Worm (Caenorhabditis elegans) whole organism, mixed stage, embryonic: ENCODE data around the gene R11D1.10.

Experiments
- M03D4.4 ChIP-seq: sonication (generic microtip); optimal IDR thresholded peaks from 2 replicates; lab custom pipeline; 2017; ENCODE audit warnings: mild to moderate bottlenecking, missing genetic modification characterization, missing compliant biosample characterization
- bed-3 ChIP-seq: fragments of 200-800 bp; sonication (Bioruptor generic); optimal IDR thresholded peaks from 3 replicates; lab custom pipeline; 2018; ENCODE audit warnings: mild to moderate bottlenecking, missing genetic modification characterization, moderate library complexity, missing compliant biosample characterization
- blmp-1 ChIP-seq: fragments of 150-350 bp; optimal IDR thresholded peaks from 2 replicates; lab custom pipeline; 2014; ENCODE audit warnings: missing biosample characterization, missing genetic modification characterization
- ceh-39 ChIP-seq: fragments of 150-350 bp; optimal IDR thresholded peaks from 2 replicates; lab custom pipeline; 2014; ENCODE audit warnings: missing biosample characterization, missing genetic modification characterization
- ceh-43 ChIP-seq: fragments of 200-800 bp; sonication (Bioruptor generic); optimal IDR thresholded peaks from 2 replicates; lab custom pipeline; 2018; ENCODE audit warnings: mild to moderate bottlenecking, missing genetic modification characterization, moderate library complexity, missing compliant biosample characterization
- ceh-83 ChIP-seq: fragments of 200-800 bp; sonication (Bioruptor generic); optimal IDR thresholded peaks from 2 replicates; lab custom pipeline; 2018; ENCODE audit warnings: mild to moderate bottlenecking, missing genetic modification characterization, missing compliant biosample characterization
- ces-1 ChIP-seq: fragments of 150-350 bp; optimal IDR thresholded peaks from 2 replicates; lab custom pipeline; 2014; ENCODE audit warnings: missing biosample characterization, missing genetic modification reagents, missing genetic modification characterization
- cnd-1 ChIP-seq: fragments of 200-800 bp; sonication (Bioruptor generic); optimal IDR thresholded peaks from 2 replicates; lab custom pipeline; 2018; ENCODE audit warnings: mild to moderate bottlenecking, missing genetic modification characterization, missing compliant biosample characterization
- elt-1 ChIP-seq: sonication (generic microtip); optimal IDR thresholded peaks from 2 replicates; lab custom pipeline; 2017; ENCODE audit warnings: missing genetic modification characterization, mild to moderate bottlenecking, missing compliant biosample characterization, antibody characterized with exemption, moderate library complexity, borderline replicate concordance; ENCODE audit not compliant: insufficient read depth
- elt-3 ChIP-seq: fragments of 150-350 bp; optimal IDR thresholded peaks from 2 replicates; lab custom pipeline; 2014; ENCODE audit warnings: missing biosample characterization, missing genetic modification characterization
- flh-1 ChIP-seq: fragments of 200-800 bp; sonication (Bioruptor generic); optimal IDR thresholded peaks from 2 replicates; lab custom pipeline; 2018; ENCODE audit warnings: mild to moderate bottlenecking, missing genetic modification characterization, moderate library complexity, missing compliant biosample characterization
- lin-13 ChIP-seq: fragments of 150-350 bp; optimal IDR thresholded peaks from 2 replicates; lab custom pipeline; 2014; ENCODE audit warnings: missing biosample characterization, missing genetic modification characterization
- lin-32 ChIP-seq: fragments of 200-800 bp; sonication (Bioruptor generic); optimal IDR thresholded peaks from 2 replicates; lab custom pipeline; 2018; ENCODE audit warnings: mild to moderate bottlenecking, missing genetic modification characterization, missing compliant biosample characterization
- lsy-2 ChIP-seq: fragments of 150-350 bp; optimal IDR thresholded peaks from 2 replicates; lab custom pipeline; 2014; ENCODE audit warnings: missing biosample characterization, missing genetic modification characterization
- mab-5 ChIP-seq: fragments of 150-350 bp; optimal IDR thresholded peaks from 2 replicates; lab custom pipeline; 2014; ENCODE audit warnings: missing biosample characterization, missing genetic modification characterization
- mls-2 ChIP-seq: sonication (generic microtip); optimal IDR thresholded peaks from 2 replicates; lab custom pipeline; 2016; ENCODE audit warnings: mild to moderate bottlenecking, missing genetic modification characterization, moderate library complexity, missing compliant biosample characterization
- nhr-12 ChIP-seq: fragments of 150-350 bp; optimal IDR thresholded peaks from 2 replicates; lab custom pipeline; 2014; ENCODE audit warnings: missing biosample characterization, missing genetic modification characterization
- nhr-2 ChIP-seq: fragments of 150-350 bp; optimal IDR thresholded peaks from 2 replicates; lab custom pipeline; 2014; ENCODE audit warnings: missing biosample characterization, missing genetic modification characterization
- nhr-237 ChIP-seq: fragments of 150-350 bp; optimal IDR thresholded peaks from 2 replicates; lab custom pipeline; 2014; ENCODE audit warnings: missing biosample characterization, missing genetic modification characterization
- nhr-28 ChIP-seq: fragments of 150-350 bp; optimal IDR thresholded peaks from 2 replicates; lab custom pipeline; 2014; ENCODE audit warnings: missing biosample characterization, missing genetic modification characterization
- nhr-76 ChIP-seq: sonication (generic microtip); optimal IDR thresholded peaks from 2 replicates; lab custom pipeline; 2017; ENCODE audit warnings: missing biosample characterization, missing genetic modification characterization
- pha-4 ChIP-seq: fragments of 150-350 bp; optimal IDR thresholded peaks from 2 replicates; lab custom pipeline; 2018; ENCODE audit warnings: missing biosample characterization, missing genetic modification reagents, missing genetic modification characterization
- sem-2 ChIP-seq: fragments of 200-800 bp; sonication (Bioruptor generic); optimal IDR thresholded peaks from 2 replicates; lab custom pipeline; 2018; ENCODE audit warnings: mild to moderate bottlenecking, missing genetic modification characterization, missing compliant biosample characterization
- snpc-4 ChIP-seq: fragments of 150-350 bp; optimal IDR thresholded peaks from 2 replicates; lab custom pipeline; 2014; ENCODE audit warnings: missing biosample characterization, missing genetic modification characterization
- sptf-1 ChIP-seq: sonication (generic microtip); optimal IDR thresholded peaks from 2 replicates; lab custom pipeline; 2017; ENCODE audit warnings: mild to moderate bottlenecking, missing genetic modification characterization, moderate library complexity, missing compliant biosample characterization
- tbx-8 ChIP-seq: fragments of 200-800 bp; sonication (Bioruptor generic); optimal IDR thresholded peaks from 2 replicates; lab custom pipeline; 2018; ENCODE audit warnings: mild to moderate bottlenecking, missing genetic modification characterization, moderate library complexity, missing compliant biosample characterization
- unc-120 ChIP-seq: sonication (generic microtip); optimal IDR thresholded peaks from 2 replicates; lab custom pipeline; 2017; ENCODE audit warnings: missing genetic modification characterization, missing compliant biosample characterization; ENCODE audit not compliant: poor library complexity, severe bottlenecking
- unc-62 ChIP-seq: fragments of 150-350 bp; optimal IDR thresholded peaks from 2 replicates; lab custom pipeline; 2014; ENCODE audit warnings: missing biosample characterization, missing genetic modification reagents, missing genetic modification characterization
- zip-8 ChIP-seq: fragments of 150-350 bp; optimal IDR thresholded peaks from 2 replicates; lab custom pipeline; 2014; ENCODE audit warnings: missing biosample characterization, missing genetic modification characterization
- ztf-11 ChIP-seq: fragments of 150-350 bp; optimal IDR thresholded peaks from 2 replicates; lab custom pipeline; 2014; ENCODE audit warnings: missing biosample characterization, missing genetic modification characterization

R11D1.10 gene

DNA sequence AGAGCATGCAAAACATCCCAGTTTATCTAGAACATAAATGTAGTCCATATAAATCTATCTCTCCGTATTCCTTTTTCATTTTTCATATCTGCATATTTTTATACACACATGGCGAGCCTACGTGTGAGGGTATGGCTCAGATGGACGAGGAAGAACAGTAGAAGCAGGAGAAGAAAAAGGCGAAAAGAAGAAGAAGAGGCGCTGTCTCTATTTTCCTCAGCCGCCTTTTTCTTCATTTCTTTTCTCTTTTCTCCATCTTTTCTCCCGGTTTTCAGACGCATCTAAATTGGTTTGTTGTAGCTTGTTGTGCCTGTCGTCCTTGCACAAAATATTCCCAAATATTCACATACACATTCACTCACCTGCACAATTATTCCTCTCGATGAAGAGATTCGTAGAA, 33.4 kb upstream of the R11D1.10 start, which contains the start of gene K10C8.4:
Gene K10C8.4 (plus strand): TSS at position 301 of the 400 bp plus-strand sequence.
- TF ChIP-seq nhr-2 (tag; lab: Kevin White, UChicago) (no peak), ces-1 (no peak), nhr-12 (tag; lab: Kevin White, UChicago) (no peak), unc-62 (GFP tag; lab: Kevin White, UChicago) (no peak), nhr-237 (tag; lab: Kevin White, UChicago) (no peak), snpc-4 (tag; lab: Kevin White, UChicago) (no peak), lsy-2 (tag; lab: Kevin White, UChicago) (no peak), nhr-28 (tag; lab: Kevin White, UChicago) (no peak), cnd-1 (tag; lab: Kevin White, UChicago) (no peak), bed-3 (no peak), ztf-11 (tag; lab: Kevin White, UChicago) (no peak)

DNA sequence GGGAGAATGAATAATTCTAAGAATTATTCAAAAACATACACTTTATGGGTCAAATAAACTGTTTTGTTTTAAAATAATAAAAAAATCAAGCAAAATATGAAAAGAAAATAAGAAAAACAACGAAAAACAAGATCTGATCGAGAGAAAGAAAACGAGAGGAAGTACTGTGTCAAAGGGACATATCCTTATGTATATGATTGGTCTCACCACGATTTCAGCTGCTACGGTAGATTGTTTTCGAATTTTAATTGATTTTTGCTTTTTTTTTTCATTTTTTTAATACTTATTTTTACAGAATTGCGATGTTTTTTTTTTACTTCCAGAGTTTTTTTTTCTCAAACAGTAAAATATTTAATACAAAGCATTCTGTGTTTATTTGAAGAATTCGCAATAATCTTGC, 32.5 kb upstream of the R11D1.10 start:
- no peak for TF ChIP-seq nhr-237 (tag; lab: Kevin White, UChicago)
- no peak for TF ChIP-seq lin-13
- TF ChIP-seq sptf-1 (tag; lab: Kevin White, UChicago), result no peak
- TF ChIP-seq ceh-43, result no peak

DNA sequence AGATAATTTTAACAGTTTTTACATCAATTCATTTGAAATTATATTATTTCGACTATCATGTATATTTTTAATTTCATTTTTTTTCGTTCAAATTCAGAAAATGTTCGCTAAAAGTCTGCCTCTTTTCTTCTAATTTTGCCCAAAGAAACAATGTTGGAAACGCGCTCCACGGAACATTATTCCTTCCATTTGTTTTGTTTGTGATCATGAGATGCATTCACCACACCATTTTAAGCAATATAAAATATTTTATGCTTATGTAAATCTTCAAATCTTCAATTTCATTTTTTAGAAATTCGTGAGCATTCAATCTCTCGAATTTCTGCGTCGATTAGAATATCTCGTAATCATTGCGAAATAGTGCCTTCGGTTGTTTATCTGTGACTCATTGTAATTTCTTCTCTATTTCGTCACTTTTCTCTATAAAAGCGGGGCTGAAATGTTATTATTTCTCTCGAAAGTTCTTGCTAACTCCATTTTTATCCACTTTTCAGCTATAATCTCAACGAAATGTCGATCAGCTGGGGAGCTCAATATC, 31.9 kb upstream of the R11D1.10 start, which contains the start of gene istr-1:
Gene istr-1 (plus strand): TSS at position 495 of the 538 bp plus-strand sequence.
- TF ChIP-seq tbx-8 (GFP tag; lab: Kevin White, UChicago) (no peak), unc-120 (tag; lab: Kevin White, UChicago) (peak; percentile 73)

DNA sequence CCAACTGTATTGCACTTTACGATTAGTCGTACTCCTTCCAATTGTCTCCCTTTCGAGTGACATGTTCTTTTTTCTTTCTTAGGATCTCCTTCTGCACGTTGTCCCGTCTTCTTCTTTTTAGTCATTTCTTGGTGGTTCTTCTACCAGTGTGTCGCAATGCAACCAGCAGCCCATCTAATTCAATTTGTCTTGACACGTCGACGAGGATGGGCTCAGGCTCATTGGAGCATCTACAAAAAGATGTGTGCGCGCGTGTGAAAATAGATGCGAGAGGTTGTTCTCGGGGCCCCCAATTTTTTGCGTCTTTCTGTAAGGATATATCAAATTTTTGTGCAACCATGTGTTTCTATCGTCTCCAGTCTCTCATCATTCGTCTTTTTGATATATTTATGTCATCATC, 27.7 kb upstream of the R11D1.10 start:
- peak; percentile 63 for TF ChIP-seq ces-1
- TF ChIP-seq ztf-11 (tag; lab: Kevin White, UChicago), result no peak

DNA sequence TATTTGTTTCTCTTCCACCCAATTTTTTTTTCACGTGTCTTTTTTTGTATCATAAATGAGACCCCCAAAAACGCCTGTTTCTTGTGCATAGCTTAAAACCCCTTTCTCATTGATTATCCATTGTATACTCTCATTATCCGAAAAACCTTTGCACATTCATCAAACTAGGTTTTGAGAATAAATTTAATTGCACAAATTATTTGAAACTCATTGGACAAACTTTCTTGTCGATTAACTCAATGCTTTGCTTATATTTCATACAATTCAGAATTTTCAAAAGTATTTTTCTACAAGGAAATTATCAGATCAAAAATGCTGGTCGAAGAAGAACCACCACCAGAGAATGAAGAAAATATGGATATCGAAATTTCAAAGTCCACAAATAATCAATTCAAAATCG, 25.2 kb upstream of the R11D1.10 start, which contains the start of gene R11D1.1:
Gene R11D1.1 (plus strand): TSS at position 301 of the 400 bp plus-strand sequence.
- no peak for TF ChIP-seq nhr-28 (tag; lab: Kevin White, UChicago)
- no peak for TF ChIP-seq blmp-1 (tag; lab: Kevin White, UChicago)
- TF ChIP-seq, all 35 proteins: peak for 0

DNA sequence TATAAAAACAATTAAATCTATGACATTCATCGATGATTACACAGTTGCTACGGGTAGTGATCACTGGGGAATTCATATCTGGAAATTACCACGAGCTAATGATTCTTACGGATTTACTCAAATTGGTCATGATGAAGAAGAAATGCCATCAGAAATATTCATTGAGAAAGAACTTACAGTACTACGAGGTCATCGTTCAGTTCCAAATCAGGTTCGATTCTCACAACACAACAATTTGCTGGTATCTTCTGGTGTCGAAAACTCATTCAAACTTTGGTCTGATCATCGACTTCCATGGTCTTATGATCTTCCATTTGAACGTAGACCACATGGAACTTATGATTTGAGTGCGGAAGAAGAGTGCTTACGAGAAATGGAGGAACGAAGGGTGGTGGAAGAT, 22.8 kb upstream of the R11D1.10 start:
- TF ChIP-seq elt-3 (tag; lab: Kevin White, UChicago) (no peak), sem-2 (GFP tag; lab: Kevin White, UChicago) (no peak), unc-120 (tag; lab: Kevin White, UChicago) (no peak), ces-1 (no peak), flh-1 (GFP tag; lab: Kevin White, UChicago) (no peak), mab-5 (tag; lab: Kevin White, UChicago) (no peak), cnd-1 (tag; lab: Kevin White, UChicago) (no peak)

DNA sequence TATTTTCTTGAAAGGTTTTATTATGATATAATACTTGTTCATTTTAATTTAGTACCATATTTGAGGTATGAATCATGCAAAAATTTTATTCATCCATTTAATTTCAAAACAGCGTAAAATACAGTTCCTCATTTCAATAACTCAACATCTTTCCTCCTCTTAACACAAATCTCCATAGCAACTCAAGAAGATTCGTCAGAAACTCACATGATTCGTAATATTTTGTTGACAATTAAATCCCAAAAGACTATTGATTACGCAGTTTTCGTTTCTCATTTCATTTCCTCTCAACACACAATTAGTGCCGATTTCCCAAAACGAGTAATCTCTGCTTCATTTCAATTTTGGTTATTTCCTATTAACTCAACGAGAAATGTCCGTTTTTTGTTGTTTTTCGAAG, 21.0 kb upstream of the R11D1.10 start, which contains the start of gene R11D1.2:
Gene R11D1.2 (plus strand): TSS at position 301 of the 400 bp plus-strand sequence.
- TF ChIP-seq nhr-76 (tag; lab: Kevin White, UChicago) (no peak), nhr-2 (tag; lab: Kevin White, UChicago) (no peak), lin-32 (no peak), M03D4.4 (tag; lab: Kevin White, UChicago) (no peak), mls-2 (no peak), flh-1 (GFP tag; lab: Kevin White, UChicago) (no peak), nhr-12 (tag; lab: Kevin White, UChicago) (no peak), tbx-8 (GFP tag; lab: Kevin White, UChicago) (no peak)

DNA sequence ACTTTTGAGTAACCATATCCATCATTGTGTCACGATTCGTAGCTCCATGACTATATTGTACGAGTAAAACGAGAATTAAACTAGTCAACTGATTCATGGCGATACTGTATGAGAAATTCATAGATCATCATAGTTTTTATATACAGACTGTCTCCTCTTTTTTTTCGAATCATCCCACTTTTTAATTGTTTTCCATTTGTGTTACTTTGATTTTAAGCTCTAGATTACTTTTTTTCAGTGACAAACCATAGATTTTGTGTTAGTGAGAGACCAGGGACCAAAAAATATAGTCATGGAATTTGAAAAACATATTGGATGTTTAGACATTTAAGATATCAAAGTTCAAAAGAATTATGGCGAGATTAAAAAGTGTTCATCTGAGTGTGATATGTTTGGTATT, 17.3 kb upstream of the R11D1.10 start, which contains the start of gene R11D1.3:
Gene R11D1.3 (minus strand): TSS at position 101 of the 400 bp plus-strand sequence.
- no peak for TF ChIP-seq flh-1 (GFP tag; lab: Kevin White, UChicago)
- TF ChIP-seq mls-2, result no peak
- TF ChIP-seq cnd-1 (tag; lab: Kevin White, UChicago), result no peak
- no peak for TF ChIP-seq elt-3 (tag; lab: Kevin White, UChicago)
- TF ChIP-seq ztf-11 (tag; lab: Kevin White, UChicago), result no peak
- TF ChIP-seq lin-13, result no peak
- TF ChIP-seq pha-4 (tag; lab: Kevin White, UChicago), result no peak
- no peak for TF ChIP-seq ceh-83 (GFP tag; lab: Kevin White, UChicago)
- TF ChIP-seq ceh-43, result no peak
- TF ChIP-seq zip-8, result no peak
- no peak for TF ChIP-seq unc-62 (GFP tag; lab: Kevin White, UChicago)
- TF ChIP-seq elt-1 (tag; lab: Kevin White, UChicago), result no peak
- no peak for TF ChIP-seq ceh-39
- TF ChIP-seq nhr-12 (tag; lab: Kevin White, UChicago), result no peak
- TF ChIP-seq ces-1, result no peak
- TF ChIP-seq nhr-28 (tag; lab: Kevin White, UChicago), result no peak
- no peak for TF ChIP-seq M03D4.4 (tag; lab: Kevin White, UChicago)
- TF ChIP-seq mab-5 (tag; lab: Kevin White, UChicago), result no peak
- TF ChIP-seq, all 35 proteins: peak for 0
